Worm (Caenorhabditis elegans): ENCODE measurements around the gene T26C5.5.

T26C5.5 gene

ce11 chrII:9269588-9269987, 23.0 kb upstream of the T26C5.5 start, which contains the start of gene C01G6.3:
Gene C01G6.3 (plus strand): TSS chrII:9269888.
- TF ChIP-seq irx-1 (tag; optimal IDR thresholded peaks at IDR 0.05) (no peak), unc-98 (GFP tag; IDR thresholded peaks at IDR 0.05) (no peak), fkh-4 (tag; optimal IDR thresholded peaks at IDR 0.05; ENCODE audit: borderline replicate concordance) (no peak), blmp-1 (tag; optimal IDR thresholded peaks at IDR 0.05) (no peak), C34B4.2 (tag; optimal IDR thresholded peaks at IDR 0.05) (no peak), vab-15 (tag; optimal IDR thresholded peaks at IDR 0.05) (no peak), ama-1 (optimal IDR thresholded peaks at IDR 0.05) (no peak), snu-23 (GFP tag; optimal IDR thresholded peaks at IDR 0.05) (no peak), lir-3 (tag; optimal IDR thresholded peaks at IDR 0.05; ENCODE audit: poor library complexity) (no peak), ceh-63 (GFP tag; optimal IDR thresholded peaks at IDR 0.05) (no peak), grh-1 (GFP tag; IDR thresholded peaks at IDR 0.05) (no peak), efl-3 (GFP tag; optimal IDR thresholded peaks at IDR 0.05) (no peak), lin-14 (GFP tag; optimal IDR thresholded peaks at IDR 0.05) (no peak), zip-4 (GFP tag; optimal IDR thresholded peaks at IDR 0.05) (no peak), aly-2 (tag; optimal IDR thresholded peaks at IDR 0.05) (no peak), unc-130 (tag; optimal IDR thresholded peaks at IDR 0.05) (no peak), nhr-19 (GFP tag; conservative IDR thresholded peaks at IDR 0.05) (no peak), ceh-82 (tag; optimal IDR thresholded peaks at IDR 0.05) (no peak), hlh-17 (GFP tag; optimal IDR thresholded peaks at IDR 0.05; ENCODE audit: borderline replicate concordance) (no peak)

DNA sequence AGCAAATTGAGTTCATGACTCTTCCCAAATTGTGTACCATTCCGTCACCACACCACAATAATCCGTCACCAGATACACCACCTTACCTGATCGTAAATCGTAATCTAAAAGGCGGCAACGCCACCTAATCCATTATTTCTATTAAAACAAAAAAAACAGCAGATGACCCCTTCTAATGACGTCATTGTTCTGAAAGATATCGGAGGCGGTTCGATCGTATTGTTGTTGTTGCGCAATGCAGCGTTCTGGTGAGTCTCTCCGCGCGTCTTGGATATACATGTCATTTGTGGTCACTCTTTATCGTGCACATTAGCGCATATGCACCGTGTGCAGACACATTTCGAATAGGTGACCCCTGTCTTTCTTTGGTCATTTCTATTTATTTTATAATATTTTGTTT, 22.4 kb upstream of the T26C5.5 start:
- TF ChIP-seq unc-130 (tag; optimal IDR thresholded peaks at IDR 0.05) = no peak
- TF ChIP-seq sup-37 (GFP tag; optimal IDR thresholded peaks at IDR 0.05) = no peak
- TF ChIP-seq vab-15 (tag; optimal IDR thresholded peaks at IDR 0.05) = no peak
- TF ChIP-seq pag-3 (tag; optimal IDR thresholded peaks at IDR 0.05; ENCODE audit: borderline replicate concordance, insufficient read depth) = no peak
- TF ChIP-seq mdl-1 (tag; optimal IDR thresholded peaks at IDR 0.05) = no peak
- TF ChIP-seq sox-4 (tag; optimal IDR thresholded peaks at IDR 0.05) = no peak
- no peak for TF ChIP-seq snu-23 (GFP tag; optimal IDR thresholded peaks at IDR 0.05)
- no peak for TF ChIP-seq grh-1 (GFP tag; IDR thresholded peaks at IDR 0.05)
- TF ChIP-seq sptf-1 (tag; optimal IDR thresholded peaks at IDR 0.05) = no peak

- TF ChIP-seq nhr-19 (GFP tag; conservative IDR thresholded peaks at IDR 0.05) (no peak), mdl-1 (tag; optimal IDR thresholded peaks at IDR 0.05) (no peak)
Observed at ce11 chrII:9266755-9267154, 20.2 kb upstream of the T26C5.5 start, which contains the start of gene C01G6.2. Gene C01G6.2 (plus strand): TSS chrII:9267055.

DNA sequence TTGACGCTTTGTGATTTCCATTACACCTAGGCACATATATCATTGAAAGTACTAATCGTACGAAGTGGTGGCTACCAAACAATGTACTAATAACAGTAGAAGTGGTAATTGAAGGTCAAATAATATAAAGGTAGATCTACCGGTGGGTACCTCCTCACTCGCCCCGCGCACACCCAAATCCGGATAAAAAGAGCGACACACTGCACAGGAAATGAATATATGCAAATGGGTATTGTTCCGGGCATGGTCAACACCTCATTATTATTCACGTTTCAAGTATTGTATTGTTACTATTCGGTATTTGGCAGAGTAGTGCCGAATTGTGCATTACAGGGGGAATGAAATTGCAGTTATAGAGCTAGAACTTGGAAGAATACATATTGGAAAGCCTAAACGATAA, 19.7 kb upstream of the T26C5.5 start:
- TF ChIP-seq grh-1 (GFP tag; IDR thresholded peaks at IDR 0.05) (no peak), hlh-4 (tag; optimal IDR thresholded peaks at IDR 0.05) (no peak), vab-15 (tag; optimal IDR thresholded peaks at IDR 0.05) (no peak), ces-1 (GFP tag; optimal IDR thresholded peaks at IDR 0.05) (no peak), nhr-11 (tag; optimal IDR thresholded peaks at IDR 0.05) (no peak), C04F5.9 (tag; optimal IDR thresholded peaks at IDR 0.05) (no peak), lin-39 (tag; optimal IDR thresholded peaks at IDR 0.05) (no peak), sox-4 (tag; optimal IDR thresholded peaks at IDR 0.05) (no peak), nhr-76 (tag; optimal IDR thresholded peaks at IDR 0.05) (no peak), lsy-2 (tag; optimal IDR thresholded peaks at IDR 0.05) (no peak), lin-35 (GFP tag; optimal IDR thresholded peaks at IDR 0.05) (no peak), efl-3 (GFP tag; optimal IDR thresholded peaks at IDR 0.05) (no peak), snpc-4 (tag; optimal IDR thresholded peaks at IDR 0.05) (no peak), pag-3 (tag; optimal IDR thresholded peaks at IDR 0.05; ENCODE audit: borderline replicate concordance, insufficient read depth) (no peak), zag-1 (tag; optimal IDR thresholded peaks at IDR 0.05) (no peak), nhr-90 (tag; optimal IDR thresholded peaks at IDR 0.05; ENCODE audit: poor library complexity) (no peak), pax-3 (tag; optimal IDR thresholded peaks at IDR 0.05) (no peak)

Measured in whole organism, L1 larva.